Fruit fly (Drosophila melanogaster) whole organism, embryonic: ENCODE data around the gene Taf2.

Experiments
- Atf3 ChIP-seq: fragments of 200-800 bp; sonication (Bioruptor generic); optimal IDR thresholded peaks from 3 replicates; lab custom pipeline; 2016; ENCODE audit warnings: missing biosample characterization, missing genetic modification characterization
- BtbVII ChIP-seq: fragments of 200-800 bp; sonication (Bioruptor generic); optimal IDR thresholded peaks from 3 replicates; lab custom pipeline; 2017; ENCODE audit warnings: missing biosample characterization, mild to moderate bottlenecking, missing genetic modification characterization
- CG10366 ChIP-seq: fragments of 200-800 bp; sonication (Bioruptor generic); IDR thresholded peaks from 2 replicates; pipeline ENCODE4 v1.3.6; 2022; ENCODE audit warnings: missing biosample characterization, missing genetic modification characterization
- CG11093 ChIP-seq: fragments of 200-800 bp; sonication (Bioruptor generic); IDR thresholded peaks from 3 replicates; pipeline ENCODE4 v1.3.6; 2022; ENCODE audit warnings: missing biosample characterization, missing genetic modification characterization
- CG11723 ChIP-seq: fragments of 200-800 bp; sonication (Bioruptor generic); optimal IDR thresholded peaks from 2 replicates; lab custom pipeline; 2017; ENCODE audit warnings: missing biosample characterization, mild to moderate bottlenecking, missing genetic modification characterization
- CG13624 ChIP-seq: fragments of 200-800 bp; sonication (Bioruptor generic); optimal IDR thresholded peaks from 2 replicates; lab custom pipeline; 2016; ENCODE audit warnings: missing biosample characterization, missing genetic modification characterization
- CG15601 ChIP-seq: fragments of 200-800 bp; sonication (Bioruptor generic); optimal IDR thresholded peaks from 3 replicates; lab custom pipeline; 2019; ENCODE audit warnings: missing biosample characterization, mild to moderate bottlenecking, missing genetic modification characterization, moderate library complexity
- CG16815 ChIP-seq: fragments of 200-800 bp; sonication (Bioruptor generic); optimal IDR thresholded peaks from 3 replicates; lab custom pipeline; 2017; ENCODE audit warnings: missing biosample characterization, mild to moderate bottlenecking, missing genetic modification characterization
- CG31441 ChIP-seq: fragments of 200-800 bp; sonication (Bioruptor generic); IDR thresholded peaks from 2 replicates; pipeline ENCODE4 v1.3.6; 2022; ENCODE audit warnings: missing biosample characterization, missing genetic modification characterization
- CG3726 ChIP-seq: fragments of 200-800 bp; sonication (Bioruptor generic); IDR thresholded peaks from 3 replicates; pipeline ENCODE4, ENCODE4 v1.3.6; 2022; ENCODE audit warnings: missing biosample characterization, missing genetic modification characterization
- CG4360 ChIP-seq: fragments of 200-800 bp; sonication (Bioruptor generic); IDR thresholded peaks from 2 replicates; pipeline ENCODE4 v1.3.6; 2022; ENCODE audit warnings: missing biosample characterization, missing genetic modification characterization
- CG7839 ChIP-seq: fragments of 200-800 bp; sonication (Bioruptor generic); optimal IDR thresholded peaks from 3 replicates; lab custom pipeline; 2018; ENCODE audit warnings: missing biosample characterization, mild to moderate bottlenecking, missing genetic modification characterization, moderate library complexity
- CG7963 ChIP-seq: fragments of 200-800 bp; sonication (Bioruptor generic); IDR thresholded peaks from 3 replicates; pipeline ENCODE4 v1.3.6; 2022; ENCODE audit warnings: missing biosample characterization, missing genetic modification characterization; ENCODE audit not compliant: partially characterized antibody
- CG8944 ChIP-seq: fragments of 200-800 bp; sonication (Bioruptor generic); optimal IDR thresholded peaks from 3 replicates; lab custom pipeline; 2016; ENCODE audit warnings: missing biosample characterization, missing genetic modification characterization
- CG9437 ChIP-seq: fragments of 200-800 bp; sonication (Bioruptor generic); optimal IDR thresholded peaks from 2 replicates; lab custom pipeline; 2018; ENCODE audit warnings: missing biosample characterization, mild to moderate bottlenecking, missing genetic modification characterization
- D ChIP-seq, 2 experiments: fragments of 200-800 bp in 1 of 2; fragments of >200 bp in 1 of 2; sonication (Bioruptor generic) in 1 of 2; optimal IDR thresholded peaks; 2 replicates in 1 of 2; 3 replicates in 1 of 2; lab custom pipeline; 2017; ENCODE audit warnings: mild to moderate bottlenecking in 1 of 2, missing biosample characterization in 1 of 2, missing genetic modification characterization in 1 of 2, missing genetic modification reagents in 1 of 2
- Dll ChIP-seq: fragments of 200-800 bp; sonication (Bioruptor generic); IDR thresholded peaks from 4 replicates; pipeline ENCODE4 v1.3.6; 2022; ENCODE audit warnings: missing biosample characterization, missing genetic modification characterization; ENCODE audit not compliant: partially characterized antibody
- ERR ChIP-seq: fragments of 200-800 bp; sonication (Bioruptor generic); optimal IDR thresholded peaks from 2 replicates; lab custom pipeline; 2016; ENCODE audit warnings: missing biosample characterization, missing genetic modification characterization
- HLH54F ChIP-seq: fragments of 200-800 bp; sonication (Bioruptor generic); optimal IDR thresholded peaks from 3 replicates; lab custom pipeline; 2016; ENCODE audit warnings: missing biosample characterization, missing genetic modification characterization
- HLHmδ ChIP-seq: fragments of 200-800 bp; sonication (Bioruptor generic); optimal IDR thresholded peaks from 2 replicates; lab custom pipeline; 2018; ENCODE audit warnings: missing biosample characterization, mild to moderate bottlenecking, missing genetic modification characterization, moderate library complexity
- HmgZ ChIP-seq: fragments of 200-800 bp; sonication (Bioruptor generic); optimal IDR thresholded peaks from 2 replicates; lab custom pipeline; 2018; ENCODE audit warnings: missing biosample characterization, mild to moderate bottlenecking, missing genetic modification characterization
- Hmx ChIP-seq: fragments of 200-800 bp; sonication (Bioruptor generic); optimal IDR thresholded peaks from 2 replicates; lab custom pipeline; 2016; ENCODE audit warnings: missing biosample characterization, missing genetic modification characterization
- MESR4 ChIP-seq: fragments of 200-800 bp; sonication (Bioruptor generic); optimal IDR thresholded peaks from 2 replicates; lab custom pipeline; 2018; ENCODE audit warnings: missing biosample characterization, mild to moderate bottlenecking, missing genetic modification characterization, moderate library complexity
- NC2β ChIP-seq: fragments of 200-800 bp; sonication (Bioruptor generic); optimal IDR thresholded peaks from 2 replicates; lab custom pipeline; 2016; ENCODE audit warnings: missing biosample characterization, missing genetic modification characterization
- Nf-YC ChIP-seq: fragments of 200-800 bp; optimal IDR thresholded peaks from 3 replicates; lab custom pipeline; 2019; ENCODE audit warnings: missing biosample characterization, mild to moderate bottlenecking, missing genetic modification characterization, moderate library complexity
- NfI ChIP-seq: fragments of 200-800 bp; sonication (Bioruptor generic); optimal IDR thresholded peaks from 3 replicates; lab custom pipeline; 2018; ENCODE audit warnings: missing biosample characterization, mild to moderate bottlenecking, missing genetic modification characterization, moderate library complexity
- Opbp ChIP-seq: fragments of 200-800 bp; sonication (Bioruptor generic); IDR thresholded peaks from 3 replicates; pipeline ENCODE4 v1.3.6; 2022; ENCODE audit warnings: missing biosample characterization, missing genetic modification characterization; ENCODE audit not compliant: partially characterized antibody
- PHDP ChIP-seq: fragments of 200-800 bp; sonication (Bioruptor generic); optimal IDR thresholded peaks from 3 replicates; lab custom pipeline; 2018; ENCODE audit warnings: missing biosample characterization, mild to moderate bottlenecking, missing genetic modification characterization, moderate library complexity
- Scr ChIP-seq: fragments of 200-800 bp; sonication (Bioruptor generic); IDR thresholded peaks from 2 replicates; pipeline ENCODE4 v1.3.6; 2022; ENCODE audit warnings: missing biosample characterization, missing genetic modification characterization; ENCODE audit not compliant: partially characterized antibody
- Tbp ChIP-seq: fragments of >200 bp; optimal IDR thresholded peaks from 2 replicates; lab custom pipeline; 2018; ENCODE audit warnings: missing biosample characterization, missing genetic modification characterization
- abd-A ChIP-seq: fragments of 200-800 bp; sonication (Bioruptor generic); optimal IDR thresholded peaks from 3 replicates; lab custom pipeline; 2019; ENCODE audit warnings: missing biosample characterization, mild to moderate bottlenecking, missing genetic modification characterization, moderate library complexity
- ap ChIP-seq: fragments of 200-800 bp; sonication (Bioruptor generic); IDR thresholded peaks from 2 replicates; pipeline ENCODE4 v1.3.6; 2022; ENCODE audit warnings: missing biosample characterization, missing genetic modification characterization
- br ChIP-seq: fragments of >200 bp; optimal IDR thresholded peaks from 2 replicates; lab custom pipeline; 2017
- cas ChIP-seq: fragments of 200-800 bp; sonication (Bioruptor generic); IDR thresholded peaks from 2 replicates; pipeline ENCODE4 v1.3.6; 2022; ENCODE audit warnings: missing biosample characterization, missing genetic modification characterization
- dan ChIP-seq: fragments of 200-800 bp; sonication (Bioruptor generic); IDR thresholded peaks from 2 replicates; pipeline ENCODE4 v1.3.6; 2022; ENCODE audit warnings: missing biosample characterization, missing genetic modification characterization
- esg ChIP-seq: fragments of 200-800 bp; sonication (Bioruptor generic); conservative IDR thresholded peaks from 2 replicates; pipeline ENCODE4 v1.3.6; 2022; ENCODE audit warnings: missing biosample characterization, missing genetic modification characterization
- fd3F ChIP-seq: fragments of 200-800 bp; sonication (Bioruptor generic); optimal IDR thresholded peaks from 2 replicates; lab custom pipeline; 2018; ENCODE audit warnings: missing biosample characterization, mild to moderate bottlenecking, missing genetic modification characterization, moderate library complexity
- h ChIP-seq: fragments of >200 bp; optimal IDR thresholded peaks from 2 replicates; lab custom pipeline; 2017
- hkb ChIP-seq, 2 experiments: fragments of 200-800 bp in 1 of 2; fragments of >200 bp in 1 of 2; sonication (Bioruptor generic) in 1 of 2; IDR thresholded peaks in 1 of 2; optimal IDR thresholded peaks in 1 of 2; 2 replicates each; pipeline versions ENCODE4 v1.3.6 to Lab custom; 2017 to 2022; ENCODE audit warnings: missing biosample characterization in 1 of 2, missing genetic modification characterization in 1 of 2
- kay ChIP-seq: fragments of 200-800 bp; sonication (Bioruptor generic); optimal IDR thresholded peaks from 2 replicates; lab custom pipeline; 2016; ENCODE audit warnings: missing biosample characterization, missing genetic modification characterization
- luna ChIP-seq: fragments of 200-800 bp; sonication (Bioruptor generic); optimal IDR thresholded peaks from 2 replicates; lab custom pipeline; 2016; ENCODE audit warnings: missing biosample characterization, missing genetic modification characterization
- mld ChIP-seq: fragments of 200-800 bp; sonication (Bioruptor generic); IDR thresholded peaks from 3 replicates; pipeline ENCODE4 v1.3.6; 2022; ENCODE audit warnings: missing biosample characterization, missing genetic modification characterization; ENCODE audit not compliant: partially characterized antibody
- pfk ChIP-seq: fragments of 200-800 bp; sonication (Bioruptor generic); optimal IDR thresholded peaks from 2 replicates; lab custom pipeline; 2018; ENCODE audit warnings: missing biosample characterization, mild to moderate bottlenecking, missing genetic modification characterization, moderate library complexity
- rib ChIP-seq: fragments of 200-800 bp; sonication (Bioruptor generic); IDR thresholded peaks from 2 replicates; pipeline ENCODE4 v1.3.6; 2022; ENCODE audit warnings: missing biosample characterization, missing genetic modification characterization
- row ChIP-seq: fragments of 200-800 bp; sonication (Bioruptor generic); IDR thresholded peaks from 3 replicates; pipeline ENCODE4 v1.3.6; 2022; ENCODE audit warnings: missing biosample characterization, missing genetic modification characterization
- scrt ChIP-seq: fragments of 200-800 bp; sonication (Bioruptor generic); optimal IDR thresholded peaks from 2 replicates; lab custom pipeline; 2018; ENCODE audit warnings: missing biosample characterization, mild to moderate bottlenecking, missing genetic modification characterization, moderate library complexity
- stc ChIP-seq: fragments of 200-800 bp; sonication (Bioruptor generic); IDR thresholded peaks from 2 replicates; pipeline ENCODE4 v1.3.6; 2022; ENCODE audit warnings: missing biosample characterization, missing genetic modification characterization
- stwl ChIP-seq: fragments of 200-800 bp; sonication (Bioruptor generic); optimal IDR thresholded peaks from 3 replicates; lab custom pipeline; 2018; ENCODE audit warnings: missing biosample characterization, mild to moderate bottlenecking, missing genetic modification characterization, moderate library complexity
- zen2 ChIP-seq: fragments of 200-800 bp; sonication (Bioruptor generic); IDR thresholded peaks from 3 replicates; pipeline ENCODE4 v1.3.6; 2022; ENCODE audit warnings: missing biosample characterization, missing genetic modification characterization; ENCODE audit not compliant: partially characterized antibody

Gene Taf2

DNA sequence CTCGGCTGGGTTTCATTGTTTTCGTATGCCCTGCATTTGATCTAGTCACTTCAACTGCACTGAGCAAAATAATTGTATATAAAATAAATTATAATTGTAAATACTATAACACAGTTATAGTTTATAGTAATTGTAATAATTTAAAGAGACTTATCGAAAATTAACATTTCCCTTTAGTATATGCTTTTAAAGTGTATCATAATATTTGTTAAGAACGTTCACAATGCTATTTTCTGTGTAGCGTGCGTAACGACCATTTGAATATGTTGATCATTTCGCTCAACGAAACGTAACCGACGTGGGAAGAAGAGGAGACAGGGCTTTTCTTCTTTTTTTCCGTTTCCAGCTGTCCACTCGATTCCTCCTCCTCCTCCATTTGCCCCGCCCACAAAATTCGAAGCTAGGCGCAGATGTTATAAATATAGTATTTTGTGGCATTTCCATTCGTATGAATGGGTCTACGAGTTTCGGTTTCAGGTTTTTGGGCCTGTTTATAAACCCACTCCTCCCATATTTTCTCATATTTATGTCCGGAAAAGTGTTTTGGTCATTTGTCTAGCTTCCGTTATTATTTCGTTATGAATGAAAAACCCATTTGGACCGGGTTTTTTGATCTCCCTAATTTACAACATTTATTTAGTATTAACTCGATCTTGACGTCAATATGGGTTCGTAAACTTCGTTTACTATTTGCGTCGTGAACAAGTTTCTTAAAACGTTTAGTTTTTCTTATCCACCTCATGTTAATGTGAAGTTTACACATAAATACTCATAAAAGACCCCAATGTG, 31.9 kb downstream of the Taf2 start (continued):
- TF ChIP-seq NfI (GFP tag; lab: Kevin White, UChicago) (peak; percentile 47), Tbp (GFP tag; lab: Kevin White, UChicago) (no peak), CG31441 (GFP tag; lab: Robert Waterston, UW) (peak; percentile 84), zen2 (GFP tag; lab: Robert Waterston, UW) (no peak), mld (GFP tag; lab: Robert Waterston, UW) (no peak), hkb (optimal IDR thresholded peaks at IDR 0.05; lab: Kevin White, UChicago) (no peak), hkb (GFP tag; IDR thresholded peaks at IDR 0.05; lab: Robert Waterston, UW) (peak; percentile 83), CG8944 (no peak), CG11093 (GFP tag; lab: Robert Waterston, UW) (peak; percentile 75), Opbp (GFP tag; lab: Robert Waterston, UW) (no peak), CG3726 (GFP tag; lab: Robert Waterston, UW) (peak; percentile 84; the same call in 1 of the 3 replicates), CG10366 (GFP tag; lab: Robert Waterston, UW) (peak; percentile 67), esg (peak; percentile 67; the same call in 1 of the 2 replicates), CG16815 (GFP tag; lab: Kevin White, UChicago) (peak; percentile 67), cas (GFP tag; lab: Robert Waterston, UW) (peak; percentile 54; the same call in 1 of the 2 replicates), D (optimal IDR thresholded peaks at IDR 0.05; lab: Kevin White, UChicago) (no peak), D (GFP tag; optimal IDR thresholded peaks at IDR 0.05; lab: Kevin White, UChicago) (peak; percentile 80), CG11723 (GFP tag; lab: Kevin White, UChicago) (peak; percentile 38), CG7839 (peak; percentile 92), dan (GFP tag; lab: Robert Waterston, UW) (no peak), BtbVII (GFP tag; lab: Kevin White, UChicago) (peak; percentile 33), ERR (GFP tag; lab: Kevin White, UChicago) (no peak), Dll (no peak), stc (peak; percentile 92), stwl (tag; lab: Kevin White, UChicago) (peak; percentile 38), PHDP (tag; lab: Kevin White, UChicago) (peak; percentile 87), h (lab: Kevin White, UChicago) (no peak), Nf-YC (tag; lab: Kevin White, UChicago) (peak; percentile 32), ap (peak; percentile 76), pfk (GFP tag; lab: Kevin White, UChicago) (no peak), HmgZ (tag; lab: Kevin White, UChicago) (no peak), HLH54F (GFP tag; lab: Kevin White, UChicago) (no peak), CG13624 (GFP tag; lab: Kevin White, UChicago) (no peak), rib (peak; percentile 43; the same call in 1 of the 2 replicates), NC2β (GFP tag; lab: Kevin White, UChicago) (no peak), luna (no peak), Atf3 (GFP tag; lab: Kevin White, UChicago) (no peak), kay (peak; percentile 33), CG15601 (peak; percentile 88), row (GFP tag; lab: Robert Waterston, UW) (peak; percentile 87), CG9437 (peak; percentile 83), br (lab: Kevin White, UChicago) (no peak), HLHmδ (no peak), Hmx (GFP tag; lab: Kevin White, UChicago) (no peak), scrt (GFP tag; lab: Kevin White, UChicago) (peak; percentile 51), CG4360 (GFP tag; lab: Robert Waterston, UW) (no peak), abd-A (peak; percentile 90), CG7963 (no peak), fd3F (GFP tag; lab: Kevin White, UChicago) (peak; percentile 46), MESR4 (no peak), Scr (GFP tag; lab: Robert Waterston, UW) (no peak)
